Worm (Caenorhabditis elegans) whole organism, late embryonic: ENCODE measurements around the gene K08D8.7.

Source experiments
- C38D4.7 ChIP-seq: fragments of 200-800 bp; sonication (Bioruptor generic); optimal IDR thresholded peaks from 2 replicates; lab custom pipeline; 2018; ENCODE audit warnings: mild to moderate bottlenecking, missing genetic modification characterization, moderate library complexity, missing compliant biosample characterization
- Y22D7AL.16 ChIP-seq: sonication (generic microtip); optimal IDR thresholded peaks from 2 replicates; lab custom pipeline; 2016; ENCODE audit warnings: missing genetic modification characterization, missing compliant biosample characterization
- ceh-14 ChIP-seq: sonication (generic microtip); optimal IDR thresholded peaks from 2 replicates; lab custom pipeline; 2016; ENCODE audit warnings: missing genotype, missing genetic modification characterization, missing compliant biosample characterization
- ceh-2 ChIP-seq: sonication (generic microtip); optimal IDR thresholded peaks from 2 replicates; lab custom pipeline; 2016; ENCODE audit warnings: missing genotype, missing genetic modification characterization, missing compliant biosample characterization
- ceh-24 ChIP-seq: sonication (generic microtip); optimal IDR thresholded peaks from 2 replicates; lab custom pipeline; 2016; ENCODE audit warnings: mild to moderate bottlenecking, missing genetic modification characterization, missing compliant biosample characterization
- ceh-30 ChIP-seq: fragments of 150-350 bp; optimal IDR thresholded peaks from 2 replicates; lab custom pipeline; 2014; ENCODE audit warnings: missing biosample characterization, missing genetic modification characterization
- ceh-31 ChIP-seq: sonication (generic microtip); optimal IDR thresholded peaks from 2 replicates; lab custom pipeline; 2016; ENCODE audit warnings: missing genetic modification characterization, missing compliant biosample characterization
- ceh-34 ChIP-seq: sonication (generic microtip); optimal IDR thresholded peaks from 2 replicates; lab custom pipeline; 2016; ENCODE audit warnings: mild to moderate bottlenecking, missing genetic modification characterization, missing compliant biosample characterization
- ceh-6 ChIP-seq: fragments of 200-800 bp; sonication (Bioruptor generic); optimal IDR thresholded peaks from 2 replicates; lab custom pipeline; 2018; ENCODE audit warnings: mild to moderate bottlenecking, missing genetic modification characterization, missing compliant biosample characterization
- che-1 ChIP-seq: sonication (generic microtip); optimal IDR thresholded peaks from 2 replicates; lab custom pipeline; 2016; ENCODE audit warnings: mild to moderate bottlenecking, missing genetic modification characterization, missing compliant biosample characterization
- dve-1 ChIP-seq: sonication (generic microtip); optimal IDR thresholded peaks from 2 replicates; lab custom pipeline; 2017; ENCODE audit warnings: antibody characterized with exemption, mild to moderate bottlenecking, missing genetic modification characterization, missing compliant biosample characterization
- elt-2 ChIP-seq: sonication (generic microtip); optimal IDR thresholded peaks from 2 replicates; lab custom pipeline; 2016; ENCODE audit warnings: missing genetic modification reagents, missing genetic modification characterization, missing compliant biosample characterization
- elt-4 ChIP-seq: sonication (generic microtip); optimal IDR thresholded peaks from 2 replicates; lab custom pipeline; 2016; ENCODE audit warnings: missing genetic modification characterization, missing compliant biosample characterization
- fkh-10 ChIP-seq: fragments of 150-350 bp; optimal IDR thresholded peaks from 2 replicates; lab custom pipeline; 2014; ENCODE audit warnings: missing biosample characterization, missing genetic modification reagents, missing genetic modification characterization
- hlh-15 ChIP-seq: sonication (generic microtip); optimal IDR thresholded peaks from 2 replicates; lab custom pipeline; 2016; ENCODE audit warnings: missing genetic modification characterization, missing compliant biosample characterization
- hlh-30 ChIP-seq: sonication (generic microtip); optimal IDR thresholded peaks from 2 replicates; lab custom pipeline; 2017; ENCODE audit warnings: antibody characterized with exemption, missing genetic modification characterization, missing compliant biosample characterization; ENCODE audit not compliant: insufficient read depth
- hlh-6 ChIP-seq: sonication (generic microtip); optimal IDR thresholded peaks from 2 replicates; lab custom pipeline; 2016; ENCODE audit warnings: missing genotype, missing genetic modification characterization, missing compliant biosample characterization
- lin-11 ChIP-seq: fragments of 200-800 bp; sonication (Bioruptor generic); optimal IDR thresholded peaks from 2 replicates; lab custom pipeline; 2018; ENCODE audit warnings: mild to moderate bottlenecking, missing genetic modification characterization, missing compliant biosample characterization
- nfya-1 ChIP-seq: sonication (generic microtip); optimal IDR thresholded peaks from 2 replicates; lab custom pipeline; 2017; ENCODE audit warnings: missing genetic modification characterization, mild to moderate bottlenecking, missing compliant biosample characterization, antibody characterized with exemption, moderate library complexity
- nhr-11 ChIP-seq: fragments of 150-350 bp; optimal IDR thresholded peaks from 2 replicates; lab custom pipeline; 2014; ENCODE audit warnings: missing biosample characterization, missing genetic modification characterization
- nhr-232 ChIP-seq: sonication (generic microtip); optimal IDR thresholded peaks from 2 replicates; lab custom pipeline; 2016; ENCODE audit warnings: missing genetic modification characterization, missing compliant biosample characterization
- npax-4 ChIP-seq: sonication (generic microtip); optimal IDR thresholded peaks from 2 replicates; lab custom pipeline; 2016; ENCODE audit warnings: missing genetic modification characterization, missing compliant biosample characterization
- pag-3 ChIP-seq: sonication (generic microtip); optimal IDR thresholded peaks from 2 replicates; lab custom pipeline; 2016; ENCODE audit warnings: missing compliant biosample characterization, missing genetic modification characterization, borderline replicate concordance
- pat-9 ChIP-seq: fragments of 200-800 bp; sonication (Bioruptor generic); optimal IDR thresholded peaks from 2 replicates; lab custom pipeline; 2018; ENCODE audit warnings: mild to moderate bottlenecking, missing genetic modification characterization, moderate library complexity, missing compliant biosample characterization
- pax-1 ChIP-seq: fragments of 150-350 bp; optimal IDR thresholded peaks from 2 replicates; lab custom pipeline; 2014; ENCODE audit warnings: missing biosample characterization, missing genetic modification characterization
- pros-1 ChIP-seq: fragments of 150-350 bp; optimal IDR thresholded peaks from 2 replicates; lab custom pipeline; 2014; ENCODE audit warnings: missing biosample characterization, missing genetic modification reagents, missing genetic modification characterization
- rnt-1 ChIP-seq: sonication (generic microtip); optimal IDR thresholded peaks from 2 replicates; lab custom pipeline; 2016; ENCODE audit warnings: missing genetic modification characterization, missing compliant biosample characterization
- sdc-2 ChIP-seq: sonication (generic microtip); optimal IDR thresholded peaks from 2 replicates; lab custom pipeline; 2016; ENCODE audit warnings: missing genotype, missing genetic modification characterization, missing compliant biosample characterization
- unc-42 ChIP-seq: sonication (generic microtip); optimal IDR thresholded peaks from 2 replicates; lab custom pipeline; 2016; ENCODE audit warnings: missing genotype, missing genetic modification characterization, missing compliant biosample characterization
- unc-86 ChIP-seq: sonication (generic microtip); optimal IDR thresholded peaks from 2 replicates; lab custom pipeline; 2016; ENCODE audit warnings: missing genetic modification characterization, missing compliant biosample characterization
- zip-5 ChIP-seq: sonication (generic microtip); optimal IDR thresholded peaks from 2 replicates; lab custom pipeline; 2016; ENCODE audit warnings: missing genetic modification characterization, missing compliant biosample characterization
- ztf-16 ChIP-seq: sonication (generic microtip); optimal IDR thresholded peaks from 2 replicates; lab custom pipeline; 2017; ENCODE audit warnings: missing genetic modification characterization, missing compliant biosample characterization

The K08D8.7 gene

DNA sequence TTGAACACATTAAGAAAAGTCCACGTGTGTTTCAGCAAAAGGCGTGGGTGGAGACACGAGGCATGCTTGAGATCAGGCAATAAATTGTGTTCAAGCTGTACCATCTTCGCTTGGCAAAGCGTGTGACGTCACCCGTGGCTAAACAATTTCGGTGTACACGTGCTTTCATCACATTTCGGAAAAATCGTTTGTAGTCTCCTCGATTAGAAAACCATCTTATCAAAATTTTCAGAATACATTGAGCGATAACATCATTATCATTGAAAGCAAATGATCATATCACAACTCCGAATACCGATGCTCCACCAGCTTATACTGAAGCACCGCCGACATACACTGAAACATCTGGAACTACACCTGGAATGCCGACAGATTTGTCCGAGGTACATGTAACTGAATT, 5.0 kb downstream of the K08D8.7 start:
- no peak for TF ChIP-seq ceh-6 (GFP tag; lab: Kevin White, UChicago)
- TF ChIP-seq ceh-34 = no peak
- TF ChIP-seq unc-86 = no peak
- TF ChIP-seq elt-2 (tag; lab: Kevin White, UChicago) = peak; percentile 48
- no peak for TF ChIP-seq che-1 (tag; lab: Kevin White, UChicago)
- no peak for TF ChIP-seq pax-1
- no peak for TF ChIP-seq Y22D7AL.16 (tag; lab: Kevin White, UChicago)
- no peak for TF ChIP-seq hlh-15 (tag; lab: Kevin White, UChicago)

DNA sequence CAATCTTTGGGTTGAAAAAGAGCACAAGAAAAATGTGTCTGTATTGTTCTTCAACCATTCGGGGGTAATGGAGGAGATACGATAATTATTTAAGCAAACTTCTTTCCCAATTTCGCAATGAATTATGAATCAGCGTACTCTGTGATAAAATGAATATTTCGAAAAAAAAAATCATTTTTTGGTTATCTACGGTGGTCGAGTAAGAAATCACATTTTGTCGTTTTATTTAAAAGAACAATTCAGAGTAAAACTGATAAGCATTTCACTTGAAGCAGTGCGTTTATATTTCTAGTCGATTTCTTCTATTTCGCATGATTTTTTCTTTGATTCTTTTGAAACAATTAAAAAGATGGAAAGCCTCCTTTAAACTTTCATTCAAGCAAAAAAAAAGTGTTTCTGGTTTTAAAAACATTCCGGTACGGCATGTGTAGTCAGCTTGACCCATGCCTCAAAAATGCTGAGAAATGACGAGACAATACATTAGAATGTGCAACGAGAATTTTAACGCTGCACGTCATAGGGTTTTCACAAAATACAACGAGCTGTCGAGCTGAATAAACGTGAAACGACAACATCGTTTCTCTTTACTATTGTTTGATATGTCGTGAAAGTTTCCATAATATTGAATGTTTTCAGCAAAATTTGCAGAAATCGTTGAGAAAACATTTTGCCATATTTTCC, 5.9 kb downstream of the K08D8.7 start, which contains the start of gene K08D8.2:
Gene K08D8.2, plus strand, starts transcription at position 631 of the 681 bp plus-strand sequence.
- no peak for TF ChIP-seq zip-5 (tag; lab: Kevin White, UChicago)
- TF ChIP-seq ztf-16 (tag; lab: Kevin White, UChicago) = no peak
- no peak for TF ChIP-seq nhr-11
- no peak for TF ChIP-seq unc-86
- no peak for TF ChIP-seq pag-3 (tag; lab: Kevin White, UChicago)
- TF ChIP-seq hlh-15 (tag; lab: Kevin White, UChicago) = no peak

ce11 chrIV:12903687-12904086, 7.1 kb downstream of the K08D8.7 start:
- TF ChIP-seq pat-9 (tag; lab: Kevin White, UChicago) = no peak
- TF ChIP-seq ceh-31 (tag; lab: Kevin White, UChicago) = no peak
- no peak for TF ChIP-seq elt-4 (tag; lab: Kevin White, UChicago)
- TF ChIP-seq rnt-1 (tag; lab: Kevin White, UChicago) = no peak
- TF ChIP-seq pros-1 (tag; lab: Kevin White, UChicago) = no peak
- no peak for TF ChIP-seq unc-86
- no peak for TF ChIP-seq C38D4.7 (GFP tag; lab: Kevin White, UChicago)
- TF ChIP-seq hlh-15 (tag; lab: Kevin White, UChicago) = no peak
- no peak for TF ChIP-seq ceh-6 (GFP tag; lab: Kevin White, UChicago)
- no peak for TF ChIP-seq lin-11
- no peak for TF ChIP-seq nhr-232 (tag; lab: Kevin White, UChicago)

DNA sequence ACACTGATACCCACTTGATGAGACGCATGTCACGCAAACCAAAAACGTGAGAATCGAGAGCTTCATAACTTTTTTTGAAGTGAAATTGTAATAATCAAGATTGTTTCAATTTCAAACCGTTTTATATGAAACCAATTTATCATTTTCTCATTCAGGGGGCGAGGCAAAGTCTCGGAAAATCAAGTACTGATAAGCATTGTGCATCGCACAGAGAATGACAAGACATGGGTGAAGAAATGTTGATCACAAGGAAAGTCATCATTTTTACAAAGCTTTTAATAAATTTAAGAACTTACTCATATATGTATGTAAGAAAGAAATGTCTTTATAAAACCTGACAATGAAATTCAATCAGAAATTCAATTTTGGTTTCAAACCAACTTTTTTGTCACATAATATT, 9.9 kb downstream of the K08D8.7 start, which contains the start of gene K08D8.3:
Gene K08D8.3, minus strand, starts transcription at position 131 of the 400 bp plus-strand sequence.
- no peak for TF ChIP-seq ceh-24
- TF ChIP-seq ceh-30 = no peak
- no peak for TF ChIP-seq sdc-2 (tag; lab: Kevin White, UChicago)
- TF ChIP-seq hlh-30 = no peak
- no peak for TF ChIP-seq elt-2 (tag; lab: Kevin White, UChicago)
- TF ChIP-seq ceh-14 = no peak
- TF ChIP-seq nfya-1 = no peak
- no peak for TF ChIP-seq ceh-31 (tag; lab: Kevin White, UChicago)
- no peak for TF ChIP-seq zip-5 (tag; lab: Kevin White, UChicago)
- no peak for TF ChIP-seq nhr-232 (tag; lab: Kevin White, UChicago)
- TF ChIP-seq dve-1 (tag; lab: Kevin White, UChicago) = no peak
- TF ChIP-seq npax-4 (tag; lab: Kevin White, UChicago) = no peak
- no peak for TF ChIP-seq hlh-15 (tag; lab: Kevin White, UChicago)
- TF ChIP-seq hlh-6 = no peak
- no peak for TF ChIP-seq lin-11
- no peak for TF ChIP-seq unc-42
- TF ChIP-seq ceh-2 (tag; lab: Kevin White, UChicago) = no peak
- no peak for TF ChIP-seq pag-3 (tag; lab: Kevin White, UChicago)

- TF ChIP-seq fkh-10 (GFP tag; lab: Kevin White, UChicago) (no peak), dve-1 (tag; lab: Kevin White, UChicago) (no peak), zip-5 (tag; lab: Kevin White, UChicago) (no peak), elt-2 (tag; lab: Kevin White, UChicago) (peak; percentile 15)
These were observed 13.2 kb downstream of the K08D8.7 start, which contains the start of gene K08D8.4 for ce11 chrIV:12909871-12910270. Gene K08D8.4, minus strand, starts transcription at chrIV:12909998.
